Worm (Caenorhabditis elegans) whole organism, young adult: Measurements from ENCODE around the gene nhr-11.
"Not testable (repeated sequence)": the region's sequence is repeated elsewhere in the genome, so short reads cannot be mapped to it uniquely, and the experiment has no call there.

Experiments used
- ama-1 ChIP-seq, 3 experiments: fragments of 150-350 bp in 1 of 3; sonication (generic microtip) in 2 of 3; optimal IDR thresholded peaks; 2 replicates each; lab custom pipeline; 2014 to 2018; ENCODE audit warnings: missing biosample characterization in 2 of 3, missing genetic modification characterization in 2 of 3, missing genetic modification reagents in 2 of 3
- bed-2 ChIP-seq: fragments of 200-800 bp; sonication (Bioruptor generic); IDR thresholded peaks from 2 replicates; pipeline ENCODE4 v1.3.6; 2022; ENCODE audit warnings: missing genetic modification reagents, missing genetic modification characterization, missing compliant biosample characterization
- him-1 ChIP-seq: sonication (generic microtip); optimal IDR thresholded peaks from 2 replicates; lab custom pipeline; 2016; ENCODE audit warnings: missing genotype, missing genetic modification reagents, missing genetic modification characterization, missing compliant biosample characterization

DNA sequence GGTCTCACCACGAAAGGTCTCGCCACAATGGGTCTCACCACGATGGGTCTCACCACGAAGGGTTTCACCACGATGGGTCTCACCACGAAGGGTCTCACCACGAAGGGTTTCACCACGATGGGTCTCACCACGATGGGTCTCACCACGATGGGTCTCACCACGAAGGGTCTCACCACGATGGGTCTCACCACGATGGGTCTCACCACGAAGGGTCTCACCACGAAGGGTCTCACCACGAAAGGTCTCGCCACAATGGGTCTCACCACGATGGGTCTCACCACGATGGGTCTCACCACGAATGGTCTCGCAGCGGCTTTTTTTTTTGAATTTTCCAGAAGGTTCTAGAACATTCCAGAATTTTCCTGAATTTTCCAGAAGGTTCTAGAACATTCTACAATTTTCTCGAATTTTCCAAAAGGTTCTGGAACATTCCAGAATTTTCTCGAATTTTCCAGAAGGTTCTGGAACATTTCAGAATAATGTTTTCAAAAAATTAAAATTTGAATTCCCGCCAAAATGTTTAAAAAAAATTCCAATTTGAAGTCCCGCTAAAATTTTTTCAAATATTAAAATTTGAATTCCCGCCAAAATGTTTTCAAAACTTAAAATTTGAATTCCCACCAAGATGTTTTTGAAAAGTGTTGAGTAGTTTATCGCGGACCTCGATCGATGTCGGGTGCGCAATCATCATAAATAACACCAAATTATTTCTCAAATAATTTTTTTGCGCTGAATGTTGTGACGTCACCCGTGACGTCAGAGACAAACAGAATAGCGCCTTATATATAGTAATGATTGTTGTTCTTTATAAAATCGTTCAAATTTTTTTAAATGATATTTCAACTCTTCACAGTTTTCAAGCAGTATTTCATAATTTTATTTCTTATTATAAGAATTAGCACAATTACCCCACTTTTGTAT, 2.3 kb upstream of the nhr-11 start:
- not testable (repeated sequence) for TF ChIP-seq bed-2 (GFP tag; lab: Robert Waterston, UW); him-1 (tag; lab: Kevin White, UChicago); ama-1 (optimal IDR thresholded peaks at IDR 0.05; lab: Kevin White, UChicago); ama-1 (GFP tag; optimal IDR thresholded peaks at IDR 0.05; lab: Kevin White, UChicago)
